Fruit fly (Drosophila melanogaster) Kc167 (cell line): ENCODE measurements around the gene CG18404.

Source experiments
- Myc ChIP-seq: fragments of >200 bp; optimal IDR thresholded peaks from 2 replicates; lab custom pipeline; 2017; ENCODE audit warnings: missing external identifiers
- Sin3A ChIP-seq: fragments of >200 bp; optimal IDR thresholded peaks from 2 replicates; lab custom pipeline; 2018; ENCODE audit warnings: missing external identifiers
- h ChIP-seq: fragments of >200 bp; optimal IDR thresholded peaks from 3 replicates; lab custom pipeline; 2018; ENCODE audit warnings: missing external identifiers
- insv ChIP-seq: fragments of >200 bp; optimal IDR thresholded peaks from 3 replicates; lab custom pipeline; 2018; ENCODE audit warnings: missing external identifiers
- psq ChIP-seq: fragments of >200 bp; optimal IDR thresholded peaks from 2 replicates; lab custom pipeline; 2017; ENCODE audit warnings: missing external identifiers
- ttk ChIP-seq: sonication (Bioruptor generic); optimal IDR thresholded peaks from 2 replicates; lab custom pipeline; 2017; ENCODE audit warnings: missing external identifiers

Gene CG18404

dm6 chr3R:30255255-30256121 is 2.5 kb downstream of the CG18404 start:
- TF ChIP-seq h (lab: Kevin White, UChicago) (no peak), insv (lab: Kevin White, UChicago) (no peak), Sin3A (lab: Kevin White, UChicago) (no peak), ttk (lab: Kevin White, UChicago) (no peak), psq (no peak), Myc (no peak)

DNA sequence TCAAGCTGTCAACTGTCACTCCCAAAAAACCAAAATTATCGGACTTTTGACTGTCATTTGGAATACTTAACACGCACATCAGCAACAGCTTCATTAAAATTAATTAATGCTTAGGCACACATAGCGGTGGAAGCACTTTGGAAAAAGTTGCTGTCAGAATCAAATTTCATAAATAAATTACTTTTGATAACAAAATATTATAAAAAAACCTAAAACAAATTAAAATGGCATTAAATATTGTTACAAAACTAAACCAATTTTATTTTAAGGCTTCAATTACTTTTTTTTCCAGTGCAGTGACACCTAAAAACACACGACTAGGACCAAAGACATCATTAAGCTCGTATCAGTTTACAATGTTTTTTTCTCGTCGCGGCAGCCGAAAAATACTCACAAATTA is 3.3 kb downstream of the CG18404 start:
- TF ChIP-seq Sin3A (lab: Kevin White, UChicago) (no peak), h (lab: Kevin White, UChicago) (no peak), ttk (lab: Kevin White, UChicago) (no peak), Myc (no peak), psq (no peak), insv (lab: Kevin White, UChicago) (no peak)

DNA sequence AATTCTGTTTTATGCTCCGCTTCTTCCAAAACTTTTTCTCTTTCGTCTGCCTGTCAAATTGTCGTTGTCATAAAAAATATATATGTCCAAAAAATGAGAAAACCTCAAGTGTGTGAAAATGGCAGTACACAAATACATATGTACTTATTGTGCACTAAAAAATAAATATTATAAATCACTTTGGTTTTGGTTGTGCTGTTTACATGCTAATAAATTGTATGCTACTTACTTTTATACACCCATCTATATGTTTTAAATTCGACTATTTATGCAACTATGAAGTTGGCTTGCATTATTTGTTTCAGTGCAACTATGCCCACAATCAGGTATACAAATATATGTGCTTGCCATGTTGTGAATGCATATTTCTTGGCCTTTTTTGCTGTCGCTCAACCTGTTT is 4.6 kb downstream of the CG18404 start:
- TF ChIP-seq Sin3A (lab: Kevin White, UChicago) (no peak), Myc (no peak), insv (lab: Kevin White, UChicago) (no peak), ttk (lab: Kevin White, UChicago) (no peak), h (lab: Kevin White, UChicago) (no peak), psq (no peak)

DNA sequence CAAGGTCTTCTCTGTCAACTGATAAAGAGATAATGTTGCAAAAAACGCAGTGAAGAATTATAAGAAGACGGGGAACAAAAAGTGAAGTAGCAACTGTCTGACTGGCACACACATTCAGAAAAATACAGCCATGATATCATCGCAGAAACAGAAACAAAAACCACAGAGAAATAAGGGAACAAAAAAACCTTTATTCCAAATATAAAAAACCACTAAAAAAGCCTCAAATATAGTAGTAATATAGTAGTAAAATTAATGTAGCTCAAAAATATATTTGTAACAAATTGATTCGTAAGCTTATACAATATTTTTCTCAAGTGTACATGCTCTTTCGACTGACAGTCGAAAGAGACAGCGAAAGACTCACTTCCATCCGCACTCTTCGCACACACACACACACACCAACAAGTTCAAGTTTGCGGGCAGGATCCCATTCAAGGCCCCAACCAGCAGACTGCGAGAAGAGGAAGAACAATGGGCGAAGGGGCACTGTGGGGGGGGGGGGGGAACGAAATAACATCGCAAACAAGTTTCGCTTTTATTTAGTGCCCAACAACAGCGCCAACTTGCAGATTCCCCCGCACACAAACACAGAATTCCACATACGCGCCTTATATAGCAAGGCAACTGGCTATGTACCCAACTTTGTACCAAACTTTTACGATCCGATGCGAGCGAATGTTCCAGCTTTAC is 5.5 kb downstream of the CG18404 start:
- TF ChIP-seq h (lab: Kevin White, UChicago) = no peak
- TF ChIP-seq Sin3A (lab: Kevin White, UChicago) = no peak
- TF ChIP-seq ttk (lab: Kevin White, UChicago) = no peak
- no peak for TF ChIP-seq psq
- TF ChIP-seq Myc = no peak
- no peak for TF ChIP-seq insv (lab: Kevin White, UChicago)

DNA sequence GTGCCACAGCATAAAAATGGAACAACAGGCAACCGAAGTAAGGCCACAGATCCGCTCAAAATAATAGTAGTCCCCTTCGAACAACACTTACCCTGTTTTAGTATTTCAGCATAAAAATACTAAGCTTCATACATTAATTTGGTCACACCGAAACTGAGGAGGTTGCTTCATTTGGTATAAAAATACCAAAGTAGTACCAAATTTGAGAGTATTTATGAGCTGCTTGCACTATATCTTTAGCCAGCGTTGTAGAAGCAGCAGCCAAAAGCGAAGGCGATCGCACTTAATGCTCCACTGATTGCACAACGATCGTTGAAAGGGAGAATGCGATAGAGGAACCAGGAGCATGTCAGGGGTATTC is 6.0 kb downstream of the CG18404 start:
- no peak for TF ChIP-seq Myc
- TF ChIP-seq ttk (lab: Kevin White, UChicago) = no peak
- no peak for TF ChIP-seq psq
- TF ChIP-seq h (lab: Kevin White, UChicago) = no peak
- TF ChIP-seq Sin3A (lab: Kevin White, UChicago) = no peak
- TF ChIP-seq insv (lab: Kevin White, UChicago) = no peak

- TF ChIP-seq h (lab: Kevin White, UChicago) (no peak), insv (lab: Kevin White, UChicago) (no peak), ttk (lab: Kevin White, UChicago) (no peak), Myc (no peak), psq (no peak), Sin3A (lab: Kevin White, UChicago) (no peak)
Measured at dm6 chr3R:30259561-30259960, 6.6 kb downstream of the CG18404 start.

DNA sequence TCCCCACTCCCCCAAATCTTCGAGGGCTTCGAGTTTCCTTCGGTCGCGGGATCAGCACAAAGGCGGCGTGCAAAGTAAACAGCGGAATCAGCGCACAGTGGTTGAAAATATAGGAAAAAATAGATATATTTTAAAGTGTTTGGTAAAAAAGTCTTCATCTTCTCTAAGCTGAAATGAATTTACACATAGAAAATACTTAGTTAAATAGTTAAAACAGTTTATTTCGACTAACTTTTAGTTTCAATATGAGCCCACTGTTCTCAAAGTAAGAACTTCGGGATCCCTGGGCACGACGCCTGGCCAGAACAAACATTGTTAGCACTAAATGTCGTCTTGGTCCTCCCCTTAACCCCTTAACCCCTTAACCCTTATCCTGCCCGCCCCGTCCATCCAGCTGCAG is 8.9 kb downstream of the CG18404 start:
- TF ChIP-seq psq (no peak), Sin3A (lab: Kevin White, UChicago) (no peak), Myc (no peak), insv (lab: Kevin White, UChicago) (no peak), h (lab: Kevin White, UChicago) (no peak), ttk (lab: Kevin White, UChicago) (no peak)

- TF ChIP-seq ttk (lab: Kevin White, UChicago) (no peak), insv (lab: Kevin White, UChicago) (no peak), Sin3A (lab: Kevin White, UChicago) (no peak), Myc (no peak), psq (no peak), h (lab: Kevin White, UChicago) (no peak)
Measured at dm6 chr3R:30263708-30264107, 10.7 kb downstream of the CG18404 start.

DNA sequence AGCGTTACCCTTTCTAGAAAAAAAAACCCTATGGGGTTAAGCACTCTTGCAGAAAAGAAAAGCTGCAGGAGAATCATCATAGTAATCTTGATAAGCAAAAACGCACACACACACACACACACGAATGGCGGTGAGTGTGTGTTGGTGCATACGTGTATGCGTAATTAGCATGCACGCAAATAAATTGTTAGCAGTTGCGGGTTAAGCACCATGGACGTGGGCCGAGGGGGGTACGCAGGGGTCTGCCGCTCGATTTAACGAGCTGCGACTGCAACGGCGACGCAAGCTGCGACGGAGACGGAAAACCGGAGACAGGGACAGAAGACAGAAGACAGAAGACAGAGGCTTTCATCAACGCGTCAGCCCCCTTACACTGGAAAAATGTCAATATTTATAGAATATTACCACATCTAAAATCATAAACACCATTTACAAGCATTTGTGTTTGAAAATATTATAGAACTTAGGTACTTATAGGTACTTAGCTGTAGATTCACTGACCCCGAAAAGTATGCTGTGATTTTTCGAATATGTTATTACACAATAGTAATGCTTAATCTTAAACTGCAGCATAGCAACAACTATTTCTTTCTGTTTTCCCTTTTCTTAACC is 11.8 kb downstream of the CG18404 start:
- TF ChIP-seq h (lab: Kevin White, UChicago) (no peak), insv (lab: Kevin White, UChicago) (no peak), psq (no peak), ttk (lab: Kevin White, UChicago) (no peak), Myc (no peak), Sin3A (lab: Kevin White, UChicago) (no peak)

- TF ChIP-seq ttk (lab: Kevin White, UChicago) (no peak), psq (no peak), Myc (no peak), h (lab: Kevin White, UChicago) (no peak), insv (lab: Kevin White, UChicago) (no peak), Sin3A (lab: Kevin White, UChicago) (no peak)
Measured at dm6 chr3R:30265420-30265819, 12.4 kb downstream of the CG18404 start.

- TF ChIP-seq insv (lab: Kevin White, UChicago) (no peak), Myc (no peak)
Measured at dm6 chr3R:30268733-30269132, 15.8 kb downstream of the CG18404 start.
